Worm (Caenorhabditis elegans): ENCODE results near the gene hpo-39.

The hpo-39 gene

ce11 chrV:4571997-4572396 lies 1.7 kb downstream of the hpo-39 start:
- no peak for TF ChIP-seq rbr-2 (tag; optimal IDR thresholded peaks at IDR 0.05)
- TF ChIP-seq lsy-2 (tag; optimal IDR thresholded peaks at IDR 0.05) = no peak
- TF ChIP-seq madf-5 (GFP tag; IDR thresholded peaks at IDR 0.05) = no peak
- no peak for TF ChIP-seq F49E8.2 (tag; optimal IDR thresholded peaks at IDR 0.05; ENCODE audit: borderline replicate concordance)
- no peak for TF ChIP-seq saeg-2 (GFP tag; IDR thresholded peaks at IDR 0.05)
- TF ChIP-seq lin-15B (tag; optimal IDR thresholded peaks at IDR 0.05) = no peak
- no peak for TF ChIP-seq aha-1 (tag)
- TF ChIP-seq hif-1 (tag; optimal IDR thresholded peaks at IDR 0.05) = no peak
- no peak for TF ChIP-seq dpl-1 (GFP tag; optimal IDR thresholded peaks at IDR 0.05)
- TF ChIP-seq unc-39 (tag; optimal IDR thresholded peaks at IDR 0.05) = no peak
- no peak for TF ChIP-seq mxl-2 (GFP tag; conservative IDR thresholded peaks at IDR 0.05)
- TF ChIP-seq cey-2 (tag; optimal IDR thresholded peaks at IDR 0.05; ENCODE audit: borderline replicate concordance, insufficient read depth) = no peak
- no peak for TF ChIP-seq R02D3.7 (tag; optimal IDR thresholded peaks at IDR 0.05)
- no peak for TF ChIP-seq nhr-42 (GFP tag; IDR thresholded peaks at IDR 0.05)
- no peak for TF ChIP-seq snpc-1.2 (GFP tag; IDR thresholded peaks at IDR 0.05)
- TF ChIP-seq mxl-3 (GFP tag; optimal IDR thresholded peaks at IDR 0.05) = no peak
- no peak for TF ChIP-seq zip-11 (GFP tag; IDR thresholded peaks at IDR 0.05)
- TF ChIP-seq zfp-3 (GFP tag; conservative IDR thresholded peaks at IDR 0.05) = no peak
- TF ChIP-seq nhr-10 (tag; optimal IDR thresholded peaks at IDR 0.05) = no peak
- no peak for TF ChIP-seq fos-1 (tag; optimal IDR thresholded peaks at IDR 0.05)

ce11 chrV:4570833-4571232 lies 2.9 kb downstream of the hpo-39 start, which contains the start of gene Y61A9LA.3:
Y61A9LA.3 (plus strand) TSS chrV:4571133.
- no peak for TF ChIP-seq F44E2.7 (GFP tag; IDR thresholded peaks at IDR 0.05)
- TF ChIP-seq fkh-10 (GFP tag; optimal IDR thresholded peaks at IDR 0.05) = no peak
- TF ChIP-seq zip-2 (tag; optimal IDR thresholded peaks at IDR 0.05) = no peak
- no peak for TF ChIP-seq ama-1 (optimal IDR thresholded peaks at IDR 0.05)
- TF ChIP-seq aly-2 (tag; optimal IDR thresholded peaks at IDR 0.05) = no peak
- TF ChIP-seq ces-1 (GFP tag; optimal IDR thresholded peaks at IDR 0.05) = no peak
- TF ChIP-seq hmg-1.1 (GFP tag; IDR thresholded peaks at IDR 0.05) = no peak
- no peak for TF ChIP-seq Y105C5A.15 (GFP tag; IDR thresholded peaks at IDR 0.05)

DNA sequence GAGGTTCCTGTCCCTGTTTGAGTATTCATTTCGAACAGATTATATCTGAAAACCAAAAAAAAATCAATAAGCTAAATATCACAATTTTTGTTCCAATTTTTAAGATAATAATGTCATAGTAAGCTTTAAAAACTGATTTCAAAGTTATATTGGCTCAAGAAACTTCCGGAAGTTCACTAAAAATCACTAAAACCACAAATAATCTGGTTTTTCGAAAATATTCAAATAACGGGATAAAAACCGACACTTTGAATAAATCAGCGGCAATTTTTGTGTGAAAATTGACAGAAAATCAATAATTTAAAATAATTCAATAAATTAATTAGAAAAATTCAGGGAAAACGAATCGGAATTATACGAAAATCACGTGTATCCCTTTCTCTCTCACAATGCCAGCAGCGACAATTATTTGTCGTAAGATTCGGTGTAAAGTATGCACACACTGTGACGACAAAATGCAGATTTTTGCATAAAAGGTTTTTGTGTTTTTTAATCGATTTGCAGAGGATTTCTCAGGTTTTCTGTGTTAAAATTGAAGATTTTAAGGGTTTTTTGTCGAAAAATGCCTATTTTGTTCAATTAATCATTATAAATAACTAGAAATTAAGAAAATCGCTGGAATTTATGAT lies 3.6 kb downstream of the hpo-39 start, which contains the start of gene sut-2:
TSS of gene sut-2 (minus strand) at position 51 of the 629 bp plus-strand sequence.
- TF ChIP-seq nhr-28 (tag; optimal IDR thresholded peaks at IDR 0.05) (peak; percentile 10), aha-1 (tag) (no peak), hlh-30 (tag; optimal IDR thresholded peaks at IDR 0.05; ENCODE audit: insufficient read depth) (peak; percentile 78), lsy-2 (tag; optimal IDR thresholded peaks at IDR 0.05) (peak in 1 of 2 experiments; percentile 70), madf-5 (GFP tag; IDR thresholded peaks at IDR 0.05) (no peak), mes-2 (tag; optimal IDR thresholded peaks at IDR 0.05; ENCODE audit: poor library complexity, severe bottlenecking) (peak; percentile 42), mdl-1 (tag; optimal IDR thresholded peaks at IDR 0.05) (peak in 1 of 2 experiments; percentile 23), dpl-1 (GFP tag; optimal IDR thresholded peaks at IDR 0.05) (peak; percentile 20), egl-43 (GFP tag; IDR thresholded peaks at IDR 0.05) (no peak)

DNA sequence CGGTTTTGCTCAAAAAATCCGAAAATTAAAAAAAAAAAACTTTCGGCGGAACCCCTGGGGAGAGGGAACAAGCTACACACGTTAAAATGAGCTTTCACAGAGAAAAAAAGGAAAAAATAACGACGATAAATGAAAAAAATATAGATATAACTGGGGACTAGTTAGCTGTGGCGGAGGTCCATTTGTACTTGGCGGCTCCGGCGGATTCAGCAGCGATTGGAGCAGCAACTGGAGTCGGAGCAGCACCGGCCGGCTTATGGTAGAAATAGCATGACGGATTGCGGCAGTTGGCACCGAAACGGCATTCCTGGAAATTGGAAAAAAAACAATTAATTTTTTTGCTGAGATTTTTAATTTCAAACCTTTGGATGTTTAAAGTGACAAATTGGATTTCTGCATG lies 11.2 kb downstream of the hpo-39 start:
- TF ChIP-seq aha-1 (tag) (peak; percentile 75), set-16 (GFP tag; IDR thresholded peaks at IDR 0.05) (0 out of 2 replicates have a peak, but pooled peaks have one; percentile 34), egl-43 (GFP tag; IDR thresholded peaks at IDR 0.05) (no peak)
